Fruit fly (Drosophila melanogaster): Measurements from ENCODE around the gene sNPF-R.

The sNPF-R gene

DNA sequence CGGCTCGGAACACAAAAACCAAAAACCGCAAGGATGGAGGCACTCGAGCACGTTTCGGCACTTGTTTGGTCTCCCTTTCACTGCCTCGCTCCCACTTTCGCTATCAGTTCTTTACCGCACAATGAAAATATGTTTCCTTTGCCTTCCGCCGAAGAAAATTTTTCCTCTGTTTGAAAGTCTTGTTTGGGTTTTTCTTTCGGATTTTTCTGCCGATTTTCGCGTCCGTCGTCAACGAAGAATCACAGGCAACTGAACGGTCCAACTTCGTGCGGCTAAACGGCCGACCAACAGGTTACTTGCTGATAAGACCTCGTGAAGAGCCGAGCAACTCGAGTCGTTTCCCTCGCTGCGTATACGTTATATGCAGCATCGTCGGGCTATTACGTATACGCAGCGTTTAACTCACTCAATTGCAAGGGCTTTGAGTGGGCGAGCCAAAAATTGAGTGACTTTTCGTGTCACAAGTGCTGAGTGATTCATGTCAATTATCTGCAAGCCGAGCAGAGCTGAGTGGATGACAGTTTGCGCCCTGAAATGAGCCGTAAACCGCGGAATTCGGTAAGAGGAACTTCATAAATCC lies at the start of gene sNPF-R:
sNPF-R (minus strand) TSS at position 253 of the 580 bp plus-strand sequence.
- no peak for TF ChIP-seq CG8478 (optimal IDR thresholded peaks at IDR 0.05)
- no peak for TF ChIP-seq CTCF (optimal IDR thresholded peaks at IDR 0.05)

- TF ChIP-seq CG8478 (optimal IDR thresholded peaks at IDR 0.05) (no peak), CTCF (optimal IDR thresholded peaks at IDR 0.05) (peak; percentile 78 to 79)
Observed at dm6 chr3L:20138327-20138726, 49.5 kb upstream of the sNPF-R start.

DNA sequence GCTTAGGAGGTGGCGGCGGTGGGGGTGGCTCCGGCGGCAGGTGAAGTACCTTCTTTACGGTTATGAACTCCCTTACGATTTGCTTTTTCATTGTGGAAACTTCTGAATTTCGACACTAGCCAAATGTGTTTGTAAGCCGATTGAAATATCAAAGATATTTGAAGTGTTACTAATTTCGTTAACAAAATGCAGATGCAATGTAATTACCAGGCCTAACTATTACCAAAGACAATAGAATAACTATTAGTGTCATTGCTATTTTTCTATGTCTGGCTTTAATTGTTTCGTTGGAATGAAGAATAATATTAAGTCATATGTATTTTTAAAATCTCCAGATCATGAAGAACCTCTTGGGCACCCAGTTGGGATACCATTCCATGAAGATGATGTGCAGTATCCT lies 44.4 kb upstream of the sNPF-R start, which contains the start of gene CG7335:
CG7335 (minus strand) TSS at position 101 of the 400 bp plus-strand sequence.
- TF ChIP-seq CG8478 (optimal IDR thresholded peaks at IDR 0.05) (no peak), CTCF (optimal IDR thresholded peaks at IDR 0.05) (no peak)

dm6 chr3L:20131643-20132042 lies 42.8 kb upstream of the sNPF-R start, which contains the start of gene obst-J:
obst-J (minus strand) TSS chr3L:20131743.
- TF ChIP-seq CG8478 (optimal IDR thresholded peaks at IDR 0.05): no peak
- TF ChIP-seq CTCF (optimal IDR thresholded peaks at IDR 0.05): no peak

DNA sequence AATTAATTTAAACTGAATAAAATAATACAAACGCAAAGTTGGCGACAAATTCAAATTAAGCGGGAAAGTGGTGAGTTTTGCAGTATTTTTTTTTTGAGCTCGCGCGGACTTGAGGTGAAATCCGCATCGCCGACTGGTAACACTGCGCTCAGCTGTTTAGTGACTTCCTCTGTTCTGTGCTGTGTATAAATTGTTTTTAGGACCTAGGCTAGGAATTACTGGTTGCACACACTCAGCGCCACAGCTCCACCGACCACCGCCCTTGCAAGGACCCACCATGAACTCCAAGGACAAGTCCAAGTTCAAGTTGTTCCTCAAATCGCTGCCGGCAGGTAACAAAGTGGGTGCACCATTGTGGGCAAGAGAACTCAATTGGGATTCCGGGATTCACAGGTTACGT lies 40.2 kb upstream of the sNPF-R start, which contains the start of gene gig:
gig (plus strand) TSS at position 150 of the 400 bp plus-strand sequence.
- TF ChIP-seq CG8478 (optimal IDR thresholded peaks at IDR 0.05): no peak
- TF ChIP-seq CTCF (optimal IDR thresholded peaks at IDR 0.05): no peak

DNA sequence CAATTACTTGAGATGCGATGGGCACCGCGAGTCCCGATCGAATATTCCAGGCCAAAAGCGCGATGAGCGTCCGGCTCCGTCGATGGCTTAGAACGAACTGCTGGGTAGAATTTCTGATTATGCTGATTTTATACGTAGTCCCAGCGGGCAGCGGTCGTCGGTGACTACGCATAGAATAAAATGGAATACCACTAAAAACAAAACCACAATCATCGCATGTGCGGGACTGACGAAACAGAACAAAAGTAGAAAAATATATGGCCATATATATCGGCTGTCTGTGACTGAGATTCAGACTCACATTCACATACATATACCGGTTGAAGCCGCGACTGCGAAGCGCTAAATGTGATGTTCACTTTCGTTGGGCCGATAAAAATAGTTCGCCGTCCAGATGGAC lies 38.5 kb upstream of the sNPF-R start, which contains the start of gene CG7365:
CG7365 (minus strand) TSS at position 101 of the 400 bp plus-strand sequence.
- TF ChIP-seq CTCF (optimal IDR thresholded peaks at IDR 0.05) (no peak), CG8478 (optimal IDR thresholded peaks at IDR 0.05) (no peak)

DNA sequence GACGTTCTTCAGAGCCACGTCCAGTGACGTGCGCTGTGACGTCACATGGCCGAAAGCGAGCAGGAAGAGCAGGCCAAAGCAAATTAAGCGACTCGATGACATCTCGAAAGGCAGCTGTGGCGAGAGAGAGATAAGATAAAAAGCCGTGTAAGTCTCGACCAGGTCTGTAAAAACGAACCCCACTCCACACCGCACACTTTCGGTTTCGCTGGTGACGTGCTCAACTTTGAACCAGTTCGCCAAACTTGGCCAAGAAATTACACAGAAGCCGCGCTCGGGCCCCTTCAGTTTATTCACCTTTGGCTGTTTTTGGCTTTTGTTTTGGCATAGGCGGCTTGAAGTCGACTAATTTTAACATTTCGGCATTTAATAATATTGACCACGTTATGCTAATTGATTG lies 37.3 kb upstream of the sNPF-R start:
- TF ChIP-seq CTCF (optimal IDR thresholded peaks at IDR 0.05): no peak
- no peak for TF ChIP-seq CG8478 (optimal IDR thresholded peaks at IDR 0.05)

DNA sequence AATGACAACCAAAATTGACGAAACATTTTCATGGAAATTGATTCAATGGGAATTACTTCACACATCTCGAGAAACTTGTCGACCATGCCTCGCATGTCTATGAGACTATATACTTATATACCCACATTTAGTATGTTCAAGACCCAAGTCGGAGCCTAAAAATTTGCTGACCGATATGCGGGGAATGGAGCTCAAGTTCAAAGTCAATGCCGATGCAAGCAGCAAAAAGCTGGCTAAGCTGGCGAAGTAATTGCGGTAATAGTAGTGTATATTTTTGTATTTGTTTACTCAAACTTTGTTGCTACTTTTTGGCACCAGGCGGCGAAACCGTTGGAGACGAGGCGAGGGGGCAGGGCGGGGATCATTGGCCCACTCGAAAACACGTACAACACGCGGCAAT lies 34.2 kb upstream of the sNPF-R start:
- no peak for TF ChIP-seq CG8478 (optimal IDR thresholded peaks at IDR 0.05)

DNA sequence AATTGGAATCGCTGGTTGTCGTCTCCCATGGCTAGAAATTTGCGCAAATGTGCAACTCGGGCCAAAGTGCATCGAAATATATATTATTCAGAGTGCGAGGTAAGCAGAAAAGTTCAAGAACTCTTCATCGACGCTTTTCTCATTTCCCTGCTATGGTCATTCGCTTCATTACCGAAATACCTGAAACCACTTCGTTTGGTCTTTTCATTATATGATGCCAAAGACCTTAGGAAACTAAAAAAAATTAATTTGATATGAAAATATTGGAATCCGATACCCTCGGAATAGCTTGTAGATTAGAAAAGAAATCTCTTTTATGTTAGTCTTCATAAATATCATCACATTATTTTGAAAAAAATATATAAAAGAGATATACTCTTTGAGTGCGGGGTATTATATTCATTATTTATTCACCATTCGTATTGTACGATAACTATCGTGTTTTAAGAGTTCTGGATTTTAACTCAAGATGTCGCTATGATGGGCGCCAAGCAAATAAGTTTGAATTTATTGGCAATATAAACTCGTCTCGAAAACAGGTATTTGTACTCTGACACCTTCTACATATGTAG lies 24.1 kb upstream of the sNPF-R start, which contains the start of gene CG14187:
CG14187 (minus strand) TSS at position 51 of the 572 bp plus-strand sequence.
- TF ChIP-seq CTCF (optimal IDR thresholded peaks at IDR 0.05) (peak in 1 of 2 experiments; percentile 21), CG8478 (optimal IDR thresholded peaks at IDR 0.05) (no peak)

- TF ChIP-seq CG8478 (optimal IDR thresholded peaks at IDR 0.05) (no peak), CTCF (optimal IDR thresholded peaks at IDR 0.05) (no peak)
Observed at dm6 chr3L:20111434-20111833, 22.6 kb upstream of the sNPF-R start, which contains the start of gene Ir76b. Ir76b (minus strand) TSS chr3L:20111534.

DNA sequence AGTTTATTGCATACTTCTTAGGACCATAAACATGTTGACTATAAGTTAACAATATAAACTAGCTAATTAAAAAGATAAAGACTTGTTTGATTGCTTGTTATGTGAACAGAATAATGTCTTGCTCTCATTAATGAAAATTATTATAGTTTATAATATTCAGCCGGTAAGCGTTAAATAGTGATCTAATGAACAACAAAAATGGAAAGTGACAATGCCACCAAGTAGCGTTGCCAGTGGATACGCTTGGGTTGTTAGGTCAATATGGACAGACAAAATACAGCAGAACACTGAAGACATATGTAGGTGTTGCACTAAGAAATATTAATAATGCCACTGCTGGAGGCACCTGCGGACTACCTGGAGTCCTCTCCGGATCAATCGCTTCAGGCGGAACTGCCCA lies 17.0 kb upstream of the sNPF-R start, which contains the start of gene CG14185:
CG14185 (plus strand) TSS at position 301 of the 400 bp plus-strand sequence.
- TF ChIP-seq CTCF (optimal IDR thresholded peaks at IDR 0.05) (no peak), CG8478 (optimal IDR thresholded peaks at IDR 0.05) (no peak)

- TF ChIP-seq CG8478 (optimal IDR thresholded peaks at IDR 0.05): no peak
- TF ChIP-seq CTCF (optimal IDR thresholded peaks at IDR 0.05): no peak
Observed at dm6 chr3L:20104543-20105046, 15.8 kb upstream of the sNPF-R start.

dm6 chr3L:20103777-20104542 lies 15.2 kb upstream of the sNPF-R start, which contains the start of gene CG14186:
CG14186 (minus strand) TSS chr3L:20103827.
- TF ChIP-seq CTCF (optimal IDR thresholded peaks at IDR 0.05) (peak; percentile 71 to 74), CG8478 (optimal IDR thresholded peaks at IDR 0.05) (no peak)

DNA sequence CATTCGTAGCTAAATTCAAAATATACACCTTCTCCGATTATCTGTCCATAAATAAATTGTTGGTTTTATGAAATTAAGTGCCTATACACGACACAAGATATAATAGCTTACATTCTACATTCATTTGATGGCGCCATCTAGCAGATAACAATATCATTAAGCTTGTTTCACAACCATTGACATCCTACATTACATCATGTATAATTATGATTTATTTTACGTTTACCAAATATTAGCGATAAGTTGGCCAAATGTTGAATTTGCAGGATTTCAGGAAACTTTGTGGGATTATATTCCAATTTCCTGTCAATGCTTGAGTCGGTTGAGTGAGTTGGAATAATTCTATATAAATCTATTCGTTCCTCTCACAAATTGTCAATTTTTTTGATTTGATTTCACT lies 8.5 kb upstream of the sNPF-R start:
- TF ChIP-seq CG8478 (optimal IDR thresholded peaks at IDR 0.05) (no peak), CTCF (optimal IDR thresholded peaks at IDR 0.05) (peak; percentile 92 to 94)

- TF ChIP-seq CTCF (optimal IDR thresholded peaks at IDR 0.05) (no peak), CG8478 (optimal IDR thresholded peaks at IDR 0.05) (no peak)
Observed at dm6 chr3L:20085035-20085434, 3.8 kb downstream of the sNPF-R start.
